Worm (Caenorhabditis elegans) whole organism, early embryonic: ENCODE results near the gene T16H12.9.

ENCODE experiments used
- aly-1 ChIP-seq: sonication (generic microtip); optimal IDR thresholded peaks from 2 replicates; lab custom pipeline; 2016; ENCODE audit warnings: missing genetic modification characterization, missing compliant biosample characterization
- ama-1 ChIP-seq: fragments of 150-350 bp; optimal IDR thresholded peaks from 2 replicates; lab custom pipeline; 2014
- ceh-13 ChIP-seq: fragments of 200-800 bp; sonication (Bioruptor generic); optimal IDR thresholded peaks from 2 replicates; lab custom pipeline; 2018; ENCODE audit warnings: mild to moderate bottlenecking, missing genetic modification characterization, missing compliant biosample characterization
- ceh-36 ChIP-seq: sonication (generic microtip); optimal IDR thresholded peaks from 2 replicates; lab custom pipeline; 2016; ENCODE audit warnings: missing genetic modification characterization, inconsistent platforms, missing compliant biosample characterization
- ets-7 ChIP-seq: sonication (generic microtip); optimal IDR thresholded peaks from 2 replicates; lab custom pipeline; 2016; ENCODE audit warnings: missing genotype, missing genetic modification characterization, missing compliant biosample characterization
- flt-1 ChIP-seq: fragments of 200-800 bp; sonication (Bioruptor generic); IDR thresholded peaks from 2 replicates; pipeline ENCODE4 v1.3.6; 2022; ENCODE audit warnings: missing genetic modification characterization, missing compliant biosample characterization
- hmg-4 ChIP-seq: fragments of 200-800 bp; sonication (Bioruptor generic); optimal IDR thresholded peaks from 2 replicates; lab custom pipeline; 2018; ENCODE audit warnings: mild to moderate bottlenecking, missing genetic modification characterization, missing compliant biosample characterization
- hnd-1 ChIP-seq: sonication (generic microtip); optimal IDR thresholded peaks from 2 replicates; lab custom pipeline; 2016; ENCODE audit warnings: missing genetic modification characterization, missing compliant biosample characterization
- scrt-1 ChIP-seq: fragments of 200-800 bp; sonication (Bioruptor generic); IDR thresholded peaks from 2 replicates; pipeline ENCODE4 v1.3.6; 2022; ENCODE audit warnings: missing genetic modification characterization, missing compliant biosample characterization
- tbx-37 ChIP-seq: fragments of 200-800 bp; sonication (Bioruptor generic); conservative IDR thresholded peaks from 2 replicates; pipeline ENCODE4 v1.3.6; 2022; ENCODE audit warnings: missing genetic modification reagents, missing genetic modification characterization, missing compliant biosample characterization
- tra-4 ChIP-seq: sonication (generic microtip); optimal IDR thresholded peaks from 2 replicates; lab custom pipeline; 2017; ENCODE audit warnings: missing genetic modification characterization, missing compliant biosample characterization

- TF ChIP-seq tbx-37 (GFP tag; lab: Robert Waterston, UW) (no peak), flt-1 (GFP tag; lab: Robert Waterston, UW) (no peak), tra-4 (tag; lab: Kevin White, UChicago) (no peak), ceh-13 (GFP tag; lab: Kevin White, UChicago) (no peak), hnd-1 (tag; lab: Kevin White, UChicago) (no peak), ama-1 (no peak), aly-1 (tag; lab: Kevin White, UChicago) (no peak), scrt-1 (GFP tag; lab: Robert Waterston, UW) (no peak), ceh-36 (tag; lab: Kevin White, UChicago) (no peak), hmg-4 (no peak), ets-7 (no peak)
Observed at ce11 chrIII:10085983-10086382, 23.1 kb upstream of the T16H12.9 start, which contains the start of gene T16H12.2.
